Worm (Caenorhabditis elegans): ENCODE measurements around the gene lrr-1.

ce11 chrII:5039912-5040311 lies 3.7 kb upstream of the lrr-1 start, which contains the start of gene golg-2:
- TF ChIP-seq ces-1 (GFP tag; optimal IDR thresholded peaks at IDR 0.05) (no peak), T20F7.1 (GFP tag; optimal IDR thresholded peaks at IDR 0.05) (no peak), lin-39 (tag; optimal IDR thresholded peaks at IDR 0.05) (no peak), F10B5.3 (tag; optimal IDR thresholded peaks at IDR 0.05) (no peak), zag-1 (tag; optimal IDR thresholded peaks at IDR 0.05) (no peak), jun-1 (tag; optimal IDR thresholded peaks at IDR 0.05) (no peak), nhr-28 (tag; optimal IDR thresholded peaks at IDR 0.05) (no peak)
